Fruit fly (Drosophila melanogaster) whole organism, prepupa: ENCODE measurements around the gene Eip75B.

Experiments used
- CG3032 ChIP-seq: fragments of 200-800 bp; optimal IDR thresholded peaks from 2 replicates; lab custom pipeline; 2019; ENCODE audit warnings: missing biosample characterization, mild to moderate bottlenecking, missing genetic modification characterization, moderate library complexity
- CG32006 ChIP-seq: fragments of 200-800 bp; sonication (Bioruptor generic); optimal IDR thresholded peaks from 3 replicates; lab custom pipeline; 2017; ENCODE audit warnings: missing biosample characterization, mild to moderate bottlenecking, missing genetic modification characterization
- CG3919 ChIP-seq: fragments of 200-800 bp; sonication (Bioruptor generic); optimal IDR thresholded peaks from 3 replicates; lab custom pipeline; 2016; ENCODE audit warnings: missing biosample characterization, missing genetic modification characterization
- CG8119 ChIP-seq: fragments of 200-800 bp; sonication (Bioruptor generic); IDR thresholded peaks from 3 replicates; pipeline ENCODE4 v1.3.6; 2022; ENCODE audit warnings: missing biosample characterization, missing genetic modification characterization
- Gug ChIP-seq: fragments of 200-800 bp; sonication (Bioruptor generic); IDR thresholded peaks from 2 replicates; pipeline ENCODE4 v1.3.6; 2022; ENCODE audit warnings: missing biosample characterization, missing genetic modification characterization
- Hr4 ChIP-seq: fragments of 200-800 bp; sonication (Bioruptor generic); optimal IDR thresholded peaks from 3 replicates; lab custom pipeline; 2016; ENCODE audit warnings: missing biosample characterization, missing genetic modification characterization
- fd59A ChIP-seq: fragments of 200-800 bp; sonication (Bioruptor generic); optimal IDR thresholded peaks from 2 replicates; lab custom pipeline; 2017; ENCODE audit warnings: missing biosample characterization, mild to moderate bottlenecking, missing genetic modification characterization, missing genetic modification reagents
- fd85E ChIP-seq: fragments of 200-800 bp; sonication (Bioruptor generic); optimal IDR thresholded peaks from 3 replicates; lab custom pipeline; 2016; ENCODE audit warnings: missing biosample characterization, missing genetic modification characterization
- lz ChIP-seq: fragments of 200-800 bp; sonication (Bioruptor generic); optimal IDR thresholded peaks from 3 replicates; lab custom pipeline; 2016; ENCODE audit warnings: missing biosample characterization, missing genetic modification characterization
- vri ChIP-seq: fragments of 200-800 bp; sonication (Bioruptor generic); optimal IDR thresholded peaks from 3 replicates; lab custom pipeline; 2016; ENCODE audit warnings: missing biosample characterization, mild to moderate bottlenecking, missing genetic modification characterization

DNA sequence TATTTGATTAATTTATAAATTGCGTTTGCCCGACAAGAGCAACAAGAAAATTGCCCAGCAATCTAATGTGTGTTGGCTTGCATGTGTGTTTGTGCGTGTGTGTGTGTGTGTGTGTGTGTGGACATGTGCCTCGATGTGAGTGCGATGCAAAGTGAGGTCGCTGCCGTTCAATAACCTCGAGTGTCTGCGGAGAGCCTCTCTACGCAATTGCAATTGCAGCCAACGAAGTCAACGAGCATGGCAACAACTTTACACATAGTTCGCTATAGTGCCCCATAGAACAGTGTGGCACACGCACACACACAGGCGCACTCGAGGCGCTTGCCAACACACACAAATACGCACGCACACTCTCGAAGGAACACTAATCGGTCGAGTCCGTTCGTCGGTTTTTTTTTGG, 84.9 kb downstream of the Eip75B start:
- TF ChIP-seq Hr4 (no peak), CG32006 (no peak), fd85E (no peak), Gug (no peak), vri (GFP tag; lab: Kevin White, UChicago) (no peak), CG8119 (GFP tag; lab: Robert Waterston, UW) (peak; percentile 37; the same call in 1 of the 3 replicates), lz (no peak), CG3919 (no peak), CG3032 (tag; lab: Kevin White, UChicago) (no peak), fd59A (GFP tag; lab: Kevin White, UChicago) (no peak)
